Worm (Caenorhabditis elegans): ENCODE results near the gene Y39B6A.41.

DNA sequence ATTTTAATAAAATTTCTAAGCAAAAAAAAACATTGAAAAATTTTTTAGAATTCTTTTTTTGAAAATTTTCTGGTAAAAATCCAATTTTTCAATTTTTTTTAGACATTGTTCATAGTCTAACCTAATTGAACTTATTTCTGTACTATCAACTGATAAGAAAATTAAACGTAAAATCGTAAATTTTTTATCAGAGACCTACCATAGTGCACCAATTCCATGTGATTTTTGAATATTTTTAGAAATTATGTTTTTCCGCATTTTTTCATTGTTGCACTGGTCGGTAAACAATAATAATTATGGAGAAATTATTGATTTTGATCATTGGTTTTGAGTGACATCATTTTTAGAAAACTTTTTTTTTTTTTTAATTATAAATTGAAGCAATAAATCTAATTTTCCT lies 1.2 kb downstream of the Y39B6A.41 start:
- TF ChIP-seq dao-5 (tag; optimal IDR thresholded peaks at IDR 0.05), result no peak
- TF ChIP-seq him-1 (tag; optimal IDR thresholded peaks at IDR 0.05), result no peak
- no peak for TF ChIP-seq W03F9.2 (tag; optimal IDR thresholded peaks at IDR 0.05)
